Worm (Caenorhabditis elegans) whole organism, L1 larva: ENCODE measurements around the gene str-103.

Source experiments
- C34B4.2 ChIP-seq: sonication (generic microtip); optimal IDR thresholded peaks from 2 replicates; lab custom pipeline; 2017; ENCODE audit warnings: mild to moderate bottlenecking, missing genetic modification characterization, missing compliant biosample characterization
- F16B12.6 ChIP-seq: fragments of 150-350 bp; optimal IDR thresholded peaks from 2 replicates; lab custom pipeline; 2014; ENCODE audit warnings: missing biosample characterization, missing genetic modification characterization
- alr-1 ChIP-seq: fragments of 200-800 bp; sonication (Bioruptor generic); optimal IDR thresholded peaks from 2 replicates; lab custom pipeline; 2018; ENCODE audit warnings: borderline replicate concordance, mild to moderate bottlenecking, missing genetic modification characterization, missing compliant biosample characterization
- aly-2 ChIP-seq: fragments of 150-350 bp; optimal IDR thresholded peaks from 2 replicates; lab custom pipeline; 2014; ENCODE audit warnings: missing biosample characterization, missing genetic modification characterization
- ama-1 ChIP-seq: fragments of 150-350 bp; optimal IDR thresholded peaks from 2 replicates; lab custom pipeline; 2014
- blmp-1 ChIP-seq: fragments of 150-350 bp; optimal IDR thresholded peaks from 2 replicates; lab custom pipeline; 2014; ENCODE audit warnings: missing biosample characterization, missing genetic modification characterization
- ceh-63 ChIP-seq: fragments of 200-800 bp; sonication (Bioruptor generic); optimal IDR thresholded peaks from 2 replicates; lab custom pipeline; 2018; ENCODE audit warnings: mild to moderate bottlenecking, missing genetic modification characterization, missing compliant biosample characterization
- ceh-8 ChIP-seq: fragments of 200-800 bp; sonication (Bioruptor generic); optimal IDR thresholded peaks from 2 replicates; lab custom pipeline; 2018; ENCODE audit warnings: mild to moderate bottlenecking, missing genetic modification characterization, moderate library complexity, missing compliant biosample characterization
- efl-1 ChIP-seq, 4 experiments: fragments of 150-350 bp; optimal IDR thresholded peaks in 3 of 4; peaks in 1 of 4; 1 replicate in 1 of 4; 2 replicates in 3 of 4; lab custom pipeline; 2014; ENCODE audit warnings: missing biosample characterization in 2 of 4, missing genetic modification characterization in 2 of 4, missing genetic modification reagents in 2 of 4
- egl-13 ChIP-seq: sonication (generic microtip); optimal IDR thresholded peaks from 2 replicates; lab custom pipeline; 2016; ENCODE audit warnings: missing genotype, missing genetic modification reagents, missing genetic modification characterization, missing compliant biosample characterization
- elt-2 ChIP-seq: sonication (generic microtip); optimal IDR thresholded peaks from 2 replicates; lab custom pipeline; 2016; ENCODE audit warnings: missing genetic modification characterization, mild to moderate bottlenecking, inconsistent platforms, missing compliant biosample characterization, missing genetic modification reagents
- elt-3 ChIP-seq, 6 experiments: fragments of 150-350 bp in 1 of 6; sonication (generic microtip); optimal IDR thresholded peaks; 2 replicates each; lab custom pipeline; 2017 to 2018; ENCODE audit warnings: missing biosample characterization in 6 of 6, missing genetic modification characterization in 6 of 6, inconsistent platforms in 1 of 6
- fkh-8 ChIP-seq: sonication (generic microtip); optimal IDR thresholded peaks from 2 replicates; lab custom pipeline; 2016; ENCODE audit warnings: mild to moderate bottlenecking, missing genetic modification characterization, missing compliant biosample characterization
- hlh-17 ChIP-seq: fragments of 200-800 bp; sonication (Bioruptor generic); optimal IDR thresholded peaks from 2 replicates; lab custom pipeline; 2018; ENCODE audit warnings: missing genetic modification characterization, mild to moderate bottlenecking, missing compliant biosample characterization, moderate library complexity, borderline replicate concordance
- hpl-2 ChIP-seq: fragments of 150-350 bp; optimal IDR thresholded peaks from 2 replicates; lab custom pipeline; 2014; ENCODE audit warnings: missing biosample characterization, missing genetic modification reagents, missing genetic modification characterization
- lin-13 ChIP-seq: fragments of 150-350 bp; optimal IDR thresholded peaks from 2 replicates; lab custom pipeline; 2014; ENCODE audit warnings: missing biosample characterization, missing genetic modification reagents, missing genetic modification characterization
- lin-15B ChIP-seq: fragments of 150-350 bp; sonication (generic microtip); optimal IDR thresholded peaks from 3 replicates; lab custom pipeline; 2014; ENCODE audit warnings: missing biosample characterization, missing genetic modification characterization
- lin-35 ChIP-seq, 2 experiments: fragments of 150-350 bp; optimal IDR thresholded peaks; 2 replicates each; lab custom pipeline; 2014; ENCODE audit warnings: missing biosample characterization in 2 of 2, missing genetic modification characterization in 2 of 2, missing genetic modification reagents in 2 of 2
- lin-39 ChIP-seq: fragments of 150-350 bp; optimal IDR thresholded peaks from 2 replicates; lab custom pipeline; 2014; ENCODE audit warnings: missing biosample characterization, missing genetic modification reagents, missing genetic modification characterization
- lir-3 ChIP-seq: sonication (generic microtip); optimal IDR thresholded peaks from 2 replicates; lab custom pipeline; 2016; ENCODE audit warnings: mild to moderate bottlenecking, missing genetic modification characterization, moderate library complexity, missing compliant biosample characterization; ENCODE audit not compliant: poor library complexity
- mab-9 ChIP-seq: fragments of 200-800 bp; sonication (Bioruptor generic); IDR thresholded peaks from 2 replicates; pipeline ENCODE4 v1.3.6; 2022; ENCODE audit warnings: missing genetic modification reagents, missing genetic modification characterization, missing compliant biosample characterization
- mef-2 ChIP-seq: fragments of 150-350 bp; optimal IDR thresholded peaks from 2 replicates; lab custom pipeline; 2014; ENCODE audit warnings: missing biosample characterization, missing genetic modification characterization
- nhr-19 ChIP-seq: fragments of 200-800 bp; sonication (Bioruptor generic); conservative IDR thresholded peaks from 2 replicates; pipeline ENCODE4 v1.3.6; 2022; ENCODE audit warnings: missing genetic modification characterization, missing compliant biosample characterization
- nhr-237 ChIP-seq: fragments of 150-350 bp; optimal IDR thresholded peaks from 2 replicates; lab custom pipeline; 2014; ENCODE audit warnings: missing biosample characterization, missing genetic modification characterization
- nhr-28 ChIP-seq: fragments of 150-350 bp; optimal IDR thresholded peaks from 2 replicates; lab custom pipeline; 2014; ENCODE audit warnings: missing biosample characterization, missing genetic modification characterization
- nhr-47 ChIP-seq: sonication (generic microtip); optimal IDR thresholded peaks from 2 replicates; lab custom pipeline; 2016; ENCODE audit warnings: mild to moderate bottlenecking, missing genetic modification characterization, moderate library complexity, missing compliant biosample characterization
- nhr-71 ChIP-seq: sonication (generic microtip); optimal IDR thresholded peaks from 2 replicates; lab custom pipeline; 2016; ENCODE audit warnings: mild to moderate bottlenecking, missing genetic modification characterization, moderate library complexity, missing compliant biosample characterization
- nhr-76 ChIP-seq: sonication (generic microtip); optimal IDR thresholded peaks from 2 replicates; lab custom pipeline; 2017; ENCODE audit warnings: missing biosample characterization, missing genetic modification characterization
- nhr-77 ChIP-seq: fragments of 150-350 bp; optimal IDR thresholded peaks from 2 replicates; lab custom pipeline; 2014; ENCODE audit warnings: missing biosample characterization, missing genetic modification characterization
- nhr-84 ChIP-seq: sonication (generic microtip); optimal IDR thresholded peaks from 2 replicates; lab custom pipeline; 2017; ENCODE audit warnings: missing biosample characterization, missing genetic modification characterization
- pag-3 ChIP-seq: sonication (generic microtip); optimal IDR thresholded peaks from 2 replicates; lab custom pipeline; 2017; ENCODE audit warnings: missing genetic modification characterization, mild to moderate bottlenecking, missing compliant biosample characterization, antibody characterized with exemption, borderline replicate concordance; ENCODE audit not compliant: insufficient read depth
- pqm-1 ChIP-seq: sonication (generic microtip); optimal IDR thresholded peaks from 3 replicates; lab custom pipeline; 2017; ENCODE audit warnings: missing biosample characterization, missing genetic modification characterization
- skn-1 ChIP-seq: fragments of 150-350 bp; optimal IDR thresholded peaks from 2 replicates; lab custom pipeline; 2014; ENCODE audit warnings: missing biosample characterization, missing genetic modification characterization
- snpc-4 ChIP-seq: fragments of 150-350 bp; optimal IDR thresholded peaks from 2 replicates; lab custom pipeline; 2014; ENCODE audit warnings: missing biosample characterization, missing genetic modification characterization
- sox-4 ChIP-seq: sonication (generic microtip); optimal IDR thresholded peaks from 2 replicates; lab custom pipeline; 2016; ENCODE audit warnings: missing genetic modification characterization, missing compliant biosample characterization
- sup-37 ChIP-seq: fragments of 200-800 bp; sonication (Bioruptor generic); optimal IDR thresholded peaks from 2 replicates; lab custom pipeline; 2018; ENCODE audit warnings: mild to moderate bottlenecking, missing genetic modification characterization, missing compliant biosample characterization
- swsn-7 ChIP-seq: sonication (generic microtip); optimal IDR thresholded peaks from 2 replicates; lab custom pipeline; 2016; ENCODE audit warnings: missing genetic modification characterization, missing compliant biosample characterization
- unc-130 ChIP-seq: fragments of 150-350 bp; optimal IDR thresholded peaks from 2 replicates; lab custom pipeline; 2017; ENCODE audit warnings: missing biosample characterization, missing genetic modification characterization, inconsistent platforms
- vab-15 ChIP-seq: sonication (generic microtip); optimal IDR thresholded peaks from 2 replicates; lab custom pipeline; 2017; ENCODE audit warnings: missing genotype, mild to moderate bottlenecking, missing genetic modification characterization, missing compliant biosample characterization

The str-103 gene

DNA sequence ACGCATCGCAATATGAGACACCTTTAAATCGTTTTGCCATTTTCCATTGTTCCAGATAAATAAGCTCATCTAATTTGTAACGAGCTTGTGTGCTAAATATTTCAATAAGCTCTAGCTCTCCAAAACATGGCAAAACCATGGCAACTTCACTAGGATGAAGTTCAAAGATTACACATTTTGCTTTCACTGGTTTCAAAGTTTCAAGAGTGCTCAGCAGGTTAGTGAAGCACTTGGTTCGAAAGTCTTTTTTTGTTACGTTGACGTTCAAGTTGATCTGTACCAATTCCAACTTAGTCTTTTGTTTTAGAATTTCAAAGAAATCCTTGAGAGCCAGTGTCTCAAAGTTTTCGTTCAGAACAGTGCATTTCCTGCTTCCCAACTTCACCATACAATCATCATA, 23.9 kb upstream of the str-103 start, which contains the start of gene fbxa-18:
Gene fbxa-18, plus strand, starts transcription at position 301 of the 400 bp plus-strand sequence.
- no peak for TF ChIP-seq lin-13 (GFP tag; lab: Kevin White, UChicago)
- TF ChIP-seq sup-37 (GFP tag; lab: Kevin White, UChicago): no peak
- TF ChIP-seq sox-4 (tag; lab: Kevin White, UChicago): no peak
- TF ChIP-seq nhr-84: no peak
- no peak for TF ChIP-seq lir-3 (tag; lab: Kevin White, UChicago)
- TF ChIP-seq pqm-1 (tag; lab: Kevin White, UChicago): no peak
- no peak for TF ChIP-seq blmp-1 (tag; lab: Kevin White, UChicago)
- TF ChIP-seq lin-15B (tag; lab: Kevin White, UChicago): no peak
- TF ChIP-seq unc-130 (tag; lab: Kevin White, UChicago): no peak
- TF ChIP-seq swsn-7 (tag; lab: Kevin White, UChicago): no peak
- TF ChIP-seq mef-2 (tag; lab: Kevin White, UChicago): no peak
- TF ChIP-seq efl-1 (optimal IDR thresholded peaks at IDR 0.05; lab: Kevin White, UChicago): no peak
- no peak for TF ChIP-seq efl-1 (GFP tag; optimal IDR thresholded peaks at IDR 0.05 in 1 of 2; lab: Kevin White, UChicago)
- TF ChIP-seq nhr-77: no peak
- no peak for TF ChIP-seq elt-3 (tag; optimal IDR thresholded peaks at IDR 0.05; lab: Kevin White, UChicago)
- TF ChIP-seq skn-1 (tag; lab: Kevin White, UChicago): no peak
- TF ChIP-seq fkh-8 (tag; lab: Kevin White, UChicago): no peak
- no peak for TF ChIP-seq aly-2

DNA sequence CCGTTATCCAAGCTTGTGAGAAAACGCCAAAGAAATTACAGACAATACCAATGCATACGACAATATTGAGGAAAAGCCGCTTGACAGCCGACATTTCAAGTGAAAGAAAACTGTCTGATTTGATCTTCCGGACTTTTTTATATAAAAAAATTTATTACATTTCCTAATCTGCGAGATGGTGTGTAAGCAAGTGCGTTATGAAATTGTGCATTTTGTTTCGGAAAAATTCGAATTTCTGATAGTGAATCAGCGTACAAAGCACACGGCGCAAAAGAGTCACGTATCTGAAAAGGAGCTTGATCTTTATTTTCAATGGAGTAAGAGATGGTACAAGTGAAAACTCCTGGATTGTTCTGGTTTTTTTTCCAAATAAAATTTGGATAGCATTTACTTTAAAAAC, 22.6 kb upstream of the str-103 start, which contains the start of gene clc-32:
Gene clc-32, minus strand, starts transcription at position 101 of the 400 bp plus-strand sequence.
- no peak for TF ChIP-seq snpc-4
- TF ChIP-seq ama-1 (lab: Kevin White, UChicago): no peak
- TF ChIP-seq pag-3: no peak
- no peak for TF ChIP-seq nhr-76 (tag; lab: Kevin White, UChicago)
- no peak for TF ChIP-seq nhr-84
- TF ChIP-seq nhr-71 (tag; lab: Kevin White, UChicago): no peak
- TF ChIP-seq mef-2 (tag; lab: Kevin White, UChicago): no peak
- TF ChIP-seq F16B12.6: no peak
- TF ChIP-seq egl-13: no peak
- no peak for TF ChIP-seq blmp-1 (tag; lab: Kevin White, UChicago)
- no peak for TF ChIP-seq ceh-63 (GFP tag; lab: Kevin White, UChicago)
- TF ChIP-seq nhr-19 (GFP tag; lab: Robert Waterston, UW): no peak
- TF ChIP-seq ceh-8 (GFP tag; lab: Kevin White, UChicago): no peak
- TF ChIP-seq lin-35 (GFP tag; optimal IDR thresholded peaks at IDR 0.05; lab: Kevin White, UChicago): no peak
- no peak for TF ChIP-seq hpl-2 (GFP tag; lab: Kevin White, UChicago)
- TF ChIP-seq nhr-28: no peak
- no peak for TF ChIP-seq vab-15
- TF ChIP-seq C34B4.2: no peak
- no peak for TF ChIP-seq mab-9 (GFP tag; lab: Robert Waterston, UW)

DNA sequence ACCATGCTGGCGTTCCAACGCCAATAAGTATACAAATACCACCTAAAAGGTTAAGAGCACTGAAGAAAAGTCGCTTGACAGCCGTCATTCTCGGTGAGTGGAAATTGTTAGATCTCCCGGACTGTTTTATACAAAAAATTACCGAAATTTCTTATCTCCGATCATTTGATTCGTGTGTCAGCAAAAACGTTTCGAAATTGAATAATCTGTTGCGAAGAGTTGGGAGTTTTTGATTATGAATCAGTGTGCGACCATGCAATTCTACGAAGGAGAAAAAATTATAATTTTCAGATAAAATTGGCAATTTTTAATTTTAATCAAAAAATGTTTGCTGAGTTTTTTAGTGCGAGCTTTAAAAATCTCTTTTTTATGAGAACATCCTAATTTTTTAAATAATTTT, 21.0 kb upstream of the str-103 start, which contains the start of gene clc-11:
Gene clc-11, minus strand, starts transcription at position 101 of the 400 bp plus-strand sequence.
- no peak for TF ChIP-seq alr-1
- no peak for TF ChIP-seq nhr-237 (tag; lab: Kevin White, UChicago)
- TF ChIP-seq nhr-28: no peak
- TF ChIP-seq efl-1 (optimal IDR thresholded peaks at IDR 0.05; lab: Kevin White, UChicago): no peak
- peak in 1 of 2 experiments; percentile 65 for TF ChIP-seq efl-1 (GFP tag; optimal IDR thresholded peaks at IDR 0.05 in 1 of 2; lab: Kevin White, UChicago)
- TF ChIP-seq unc-130 (tag; lab: Kevin White, UChicago): no peak
- no peak for TF ChIP-seq elt-3 (tag; optimal IDR thresholded peaks at IDR 0.05; lab: Kevin White, UChicago)
- TF ChIP-seq hlh-17 (GFP tag; lab: Kevin White, UChicago): no peak
- no peak for TF ChIP-seq lin-39 (tag; lab: Kevin White, UChicago)
- no peak for TF ChIP-seq nhr-47 (tag; lab: Kevin White, UChicago)
- no peak for TF ChIP-seq fkh-8 (tag; lab: Kevin White, UChicago)
- peak; percentile 10 for TF ChIP-seq elt-2 (tag; lab: Kevin White, UChicago)
